Worm (Caenorhabditis elegans) whole organism, L2 larva: ENCODE results near the gene R03H10.7.
A peak's percentile ranks its signal among the peaks of the same experiment; 100 is the strongest.
"Not testable (repeated sequence)": the region's sequence is repeated elsewhere in the genome, so short reads cannot be mapped to it uniquely, and the experiment has no call there.

ENCODE experiments used
- C34F6.9 ChIP-seq: fragments of 150-350 bp; optimal IDR thresholded peaks from 2 replicates; lab custom pipeline; 2014; ENCODE audit warnings: missing biosample characterization, missing genetic modification characterization
- F13H6.1 ChIP-seq: sonication (generic microtip); optimal IDR thresholded peaks from 2 replicates; lab custom pipeline; 2016; ENCODE audit warnings: missing genetic modification characterization, missing compliant biosample characterization
- Y55F3AM.14 ChIP-seq: fragments of 200-800 bp; sonication (Bioruptor generic); optimal IDR thresholded peaks from 2 replicates; lab custom pipeline; 2018; ENCODE audit warnings: mild to moderate bottlenecking, missing genetic modification characterization, missing compliant biosample characterization
- ZK546.5 ChIP-seq: sonication (generic microtip); optimal IDR thresholded peaks from 2 replicates; lab custom pipeline; 2017; ENCODE audit warnings: missing biosample characterization, missing genetic modification characterization
- alr-1 ChIP-seq: fragments of 150-350 bp; optimal IDR thresholded peaks from 2 replicates; lab custom pipeline; 2014; ENCODE audit warnings: missing biosample characterization, missing genetic modification characterization
- aly-2 ChIP-seq: fragments of 150-350 bp; optimal IDR thresholded peaks from 2 replicates; lab custom pipeline; 2014; ENCODE audit warnings: missing biosample characterization, missing genetic modification characterization
- blmp-1 ChIP-seq: sonication (generic microtip); optimal IDR thresholded peaks from 2 replicates; lab custom pipeline; 2017; ENCODE audit warnings: missing genetic modification characterization, mild to moderate bottlenecking, missing compliant biosample characterization, antibody characterized with exemption, moderate library complexity; ENCODE audit not compliant: insufficient read depth
- ceh-16 ChIP-seq: fragments of 150-350 bp; optimal IDR thresholded peaks from 2 replicates; lab custom pipeline; 2014; ENCODE audit warnings: missing biosample characterization, missing genetic modification characterization
- ceh-82 ChIP-seq: fragments of 150-350 bp; optimal IDR thresholded peaks from 2 replicates; lab custom pipeline; 2014; ENCODE audit warnings: missing biosample characterization, missing genetic modification characterization
- crh-2 ChIP-seq: sonication (generic microtip); optimal IDR thresholded peaks from 2 replicates; lab custom pipeline; 2017; ENCODE audit warnings: missing biosample characterization, missing genetic modification characterization
- dmd-4 ChIP-seq: sonication (generic microtip); optimal IDR thresholded peaks from 2 replicates; lab custom pipeline; 2017; ENCODE audit warnings: missing biosample characterization, missing genetic modification characterization
- egl-27 ChIP-seq: sonication (generic microtip); optimal IDR thresholded peaks from 3 replicates; lab custom pipeline; 2017; ENCODE audit warnings: missing biosample characterization, missing genetic modification reagents, missing genetic modification characterization
- elt-1 ChIP-seq: fragments of 150-350 bp; optimal IDR thresholded peaks from 2 replicates; lab custom pipeline; 2014; ENCODE audit warnings: missing biosample characterization, missing genetic modification characterization
- fos-1 ChIP-seq: fragments of 150-350 bp; optimal IDR thresholded peaks from 2 replicates; lab custom pipeline; 2014; ENCODE audit warnings: missing biosample characterization, missing genetic modification characterization
- gmeb-1 ChIP-seq: fragments of 150-350 bp; optimal IDR thresholded peaks from 2 replicates; lab custom pipeline; 2014; ENCODE audit warnings: missing biosample characterization, missing genetic modification characterization
- lin-39 ChIP-seq: fragments of 150-350 bp; optimal IDR thresholded peaks from 2 replicates; lab custom pipeline; 2014; ENCODE audit warnings: missing biosample characterization, missing genetic modification reagents, missing genetic modification characterization
- lsy-2 ChIP-seq, 2 experiments: fragments of 150-350 bp in 1 of 2; sonication (generic microtip) in 1 of 2; optimal IDR thresholded peaks; 2 replicates each; lab custom pipeline; 2014 to 2017; ENCODE audit warnings: missing biosample characterization in 2 of 2, missing genetic modification characterization in 2 of 2
- mab-5 ChIP-seq: fragments of 150-350 bp; optimal IDR thresholded peaks from 2 replicates; lab custom pipeline; 2014; ENCODE audit warnings: missing biosample characterization, missing genetic modification characterization
- mbf-1 ChIP-seq: sonication (generic microtip); optimal IDR thresholded peaks from 2 replicates; lab custom pipeline; 2017; ENCODE audit warnings: missing biosample characterization, missing genetic modification characterization
- nhr-11 ChIP-seq: fragments of 150-350 bp; optimal IDR thresholded peaks from 2 replicates; lab custom pipeline; 2014; ENCODE audit warnings: missing biosample characterization, missing genetic modification characterization
- nhr-23 ChIP-seq: fragments of 150-350 bp; optimal IDR thresholded peaks from 2 replicates; lab custom pipeline; 2014; ENCODE audit warnings: missing biosample characterization, missing genetic modification reagents, missing genetic modification characterization
- nhr-237 ChIP-seq: fragments of 150-350 bp; optimal IDR thresholded peaks from 2 replicates; lab custom pipeline; 2014; ENCODE audit warnings: missing biosample characterization, missing genetic modification characterization
- nhr-25 ChIP-seq: fragments of 150-350 bp; sonication (generic microtip); optimal IDR thresholded peaks from 3 replicates; lab custom pipeline; 2014; ENCODE audit warnings: missing biosample characterization, missing genetic modification characterization
- nhr-77 ChIP-seq: fragments of 150-350 bp; optimal IDR thresholded peaks from 2 replicates; lab custom pipeline; 2014; ENCODE audit warnings: missing biosample characterization, missing genetic modification characterization
- peb-1 ChIP-seq: fragments of 150-350 bp; optimal IDR thresholded peaks from 2 replicates; lab custom pipeline; 2014; ENCODE audit warnings: missing biosample characterization, missing genetic modification characterization
- sem-4 ChIP-seq: fragments of 150-350 bp; optimal IDR thresholded peaks from 2 replicates; lab custom pipeline; 2014; ENCODE audit warnings: missing biosample characterization, missing genetic modification reagents, missing genetic modification characterization
- skn-1 ChIP-seq: sonication (generic microtip); optimal IDR thresholded peaks from 2 replicates; lab custom pipeline; 2017; ENCODE audit warnings: missing biosample characterization, missing genetic modification characterization
- sma-9 ChIP-seq, 2 experiments: fragments of 150-350 bp in 1 of 2; sonication (generic microtip) in 1 of 2; optimal IDR thresholded peaks; 2 replicates each; lab custom pipeline; 2014 to 2016; ENCODE audit warnings: missing genetic modification characterization in 2 of 2, mild to moderate bottlenecking in 1 of 2, missing biosample characterization in 1 of 2, missing compliant biosample characterization in 1 of 2, missing genetic modification reagents in 1 of 2, moderate library complexity in 1 of 2
- snpc-4 ChIP-seq: fragments of 150-350 bp; optimal IDR thresholded peaks from 2 replicates; lab custom pipeline; 2014; ENCODE audit warnings: missing biosample characterization, missing genetic modification characterization
- unc-39 ChIP-seq: fragments of 150-350 bp; optimal IDR thresholded peaks from 2 replicates; lab custom pipeline; 2014; ENCODE audit warnings: missing biosample characterization, missing genetic modification characterization
- unc-55 ChIP-seq: fragments of 150-350 bp; sonication (generic microtip); optimal IDR thresholded peaks from 3 replicates; lab custom pipeline; 2014; ENCODE audit warnings: missing biosample characterization, missing genetic modification reagents, missing genetic modification characterization
- ztf-1 ChIP-seq: fragments of 200-800 bp; sonication (Bioruptor generic); conservative IDR thresholded peaks from 2 replicates; pipeline ENCODE4 v1.3.6; 2022; ENCODE audit warnings: missing genetic modification characterization, missing compliant biosample characterization
- ztf-4 ChIP-seq: fragments of 150-350 bp; optimal IDR thresholded peaks from 2 replicates; lab custom pipeline; 2014; ENCODE audit warnings: missing biosample characterization, missing genetic modification characterization

R03H10.7 gene

DNA sequence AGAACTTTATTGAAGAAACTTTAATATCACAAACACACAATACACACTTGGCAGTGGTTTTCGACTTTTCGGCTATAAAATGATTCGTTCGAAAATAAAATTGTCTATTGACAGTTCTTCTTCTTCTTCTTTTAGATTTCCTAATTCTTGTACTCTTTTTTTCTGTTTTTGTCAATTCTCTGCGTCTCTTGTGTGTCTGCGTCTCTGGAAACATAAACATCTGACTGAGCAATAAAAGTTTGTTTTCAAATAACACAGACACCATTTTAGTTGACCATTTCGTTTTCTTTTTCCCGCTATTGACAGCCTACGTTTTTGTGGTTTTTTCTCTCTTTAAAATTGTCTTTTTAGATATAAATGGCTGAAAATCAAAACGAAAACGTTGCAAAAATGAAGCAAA, 1.2 kb upstream of the R03H10.7 start, which contains the start of gene R03H10.1:
R03H10.1 (plus strand) TSS at position 352 of the 400 bp plus-strand sequence.
- TF ChIP-seq mbf-1 (tag; lab: Kevin White, UChicago) (no peak), blmp-1 (tag; lab: Kevin White, UChicago) (no peak), sma-9 (GFP tag; optimal IDR thresholded peaks at IDR 0.05; lab: Kevin White, UChicago) (no peak), sma-9 (tag; optimal IDR thresholded peaks at IDR 0.05; lab: Kevin White, UChicago) (no peak), ceh-16 (tag; lab: Kevin White, UChicago) (no peak), Y55F3AM.14 (GFP tag; lab: Kevin White, UChicago) (no peak), lsy-2 (tag; optimal IDR thresholded peaks at IDR 0.05; lab: Kevin White, UChicago) (no peak), ZK546.5 (no peak), snpc-4 (tag; lab: Kevin White, UChicago) (no peak), egl-27 (tag; lab: Kevin White, UChicago) (no peak), aly-2 (tag; lab: Kevin White, UChicago) (no peak), peb-1 (tag; lab: Kevin White, UChicago) (no peak), skn-1 (tag; lab: Kevin White, UChicago) (no peak), crh-2 (tag; lab: Kevin White, UChicago) (no peak), fos-1 (no peak), gmeb-1 (tag; lab: Kevin White, UChicago) (no peak), sem-4 (no peak), nhr-237 (tag; lab: Kevin White, UChicago) (no peak), nhr-23 (no peak), unc-39 (tag; lab: Kevin White, UChicago) (no peak)

DNA sequence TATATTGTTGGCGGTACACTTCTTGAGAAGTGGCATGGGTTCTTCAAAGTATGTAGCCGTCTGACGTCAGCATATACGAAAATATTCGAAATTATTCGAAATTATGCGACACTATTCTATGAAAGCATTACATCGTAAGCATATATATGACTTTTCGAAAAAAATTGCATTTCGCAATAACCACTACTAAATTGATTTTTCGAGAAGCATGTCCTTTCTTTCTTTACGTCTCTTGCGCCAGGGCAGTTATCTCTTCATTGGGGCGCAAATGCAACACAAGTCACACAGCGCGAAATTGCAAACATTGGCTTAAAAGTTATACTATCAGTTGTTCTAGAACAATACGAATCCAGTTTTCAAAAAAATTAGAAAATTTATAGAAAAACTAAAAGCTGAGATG, 4.9 kb downstream of the R03H10.7 start:
- TF ChIP-seq alr-1 (tag; lab: Kevin White, UChicago) (no peak), snpc-4 (tag; lab: Kevin White, UChicago) (no peak), C34F6.9 (tag; lab: Kevin White, UChicago) (peak; percentile 38), lin-39 (tag; lab: Kevin White, UChicago) (no peak), dmd-4 (tag; lab: Kevin White, UChicago) (no peak), mbf-1 (tag; lab: Kevin White, UChicago) (no peak), skn-1 (tag; lab: Kevin White, UChicago) (no peak), nhr-11 (tag; lab: Kevin White, UChicago) (no peak), peb-1 (tag; lab: Kevin White, UChicago) (no peak), unc-39 (tag; lab: Kevin White, UChicago) (no peak), nhr-23 (no peak), F13H6.1 (tag; lab: Kevin White, UChicago) (no peak), unc-55 (GFP tag; lab: Kevin White, UChicago) (peak; percentile 34), nhr-77 (tag; lab: Kevin White, UChicago) (no peak), ztf-4 (tag; lab: Kevin White, UChicago) (no peak), elt-1 (tag; lab: Kevin White, UChicago) (no peak)

DNA sequence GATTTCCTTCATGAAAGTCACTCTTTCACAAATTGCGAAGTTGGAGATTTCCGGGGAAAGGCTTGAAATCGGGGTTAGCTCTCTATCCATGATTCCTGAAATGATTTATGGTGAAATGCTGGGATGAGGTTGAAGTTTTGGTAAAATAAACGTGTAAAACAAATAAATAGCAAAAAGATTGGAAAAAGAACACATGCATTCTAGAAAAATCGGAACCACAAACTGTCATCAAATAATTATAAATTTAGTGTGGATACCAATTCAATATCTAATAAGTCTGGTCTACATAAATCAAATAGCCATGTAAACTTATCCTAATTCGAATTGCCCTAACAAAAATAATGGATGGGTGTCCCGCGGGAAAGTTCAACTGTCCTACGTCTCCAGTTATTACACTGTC, 5.3 kb downstream of the R03H10.7 start, which contains the start of gene R03H10.6:
R03H10.6 (minus strand) TSS at position 101 of the 400 bp plus-strand sequence.
- TF ChIP-seq ztf-1 (GFP tag; lab: Robert Waterston, UW) = no peak
- TF ChIP-seq peb-1 (tag; lab: Kevin White, UChicago) = no peak

DNA sequence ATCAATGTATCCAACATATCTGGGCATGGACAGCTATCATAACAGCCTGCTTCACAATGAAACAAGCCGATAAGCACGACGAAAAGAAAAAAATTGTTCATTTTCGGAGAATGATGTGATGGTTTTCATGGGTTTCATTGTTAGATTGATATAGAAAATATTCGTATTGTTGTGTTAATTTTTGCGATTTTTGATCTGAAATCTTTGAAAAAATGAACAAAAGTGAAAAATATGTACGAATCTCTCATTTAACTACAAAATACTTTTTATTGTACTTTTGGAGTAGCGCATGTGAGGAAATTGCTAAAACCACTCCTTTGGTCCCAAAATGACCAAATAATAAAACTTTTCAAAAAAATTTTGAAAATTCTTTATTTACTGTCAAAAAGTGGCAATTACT, 8.2 kb downstream of the R03H10.7 start, which contains the start of gene R03H10.5:
R03H10.5 (minus strand) TSS at position 101 of the 400 bp plus-strand sequence.
- TF ChIP-seq elt-1 (tag; lab: Kevin White, UChicago) = no peak
- TF ChIP-seq ZK546.5 = no peak
- no peak for TF ChIP-seq ztf-4 (tag; lab: Kevin White, UChicago)
- TF ChIP-seq F13H6.1 (tag; lab: Kevin White, UChicago) = no peak
- TF ChIP-seq mab-5 (tag; lab: Kevin White, UChicago) = no peak
- no peak for TF ChIP-seq nhr-25 (tag; lab: Kevin White, UChicago)
- TF ChIP-seq ceh-82 (tag; lab: Kevin White, UChicago) = no peak
- TF ChIP-seq crh-2 (tag; lab: Kevin White, UChicago) = no peak
- no peak for TF ChIP-seq lsy-2 (tag; optimal IDR thresholded peaks at IDR 0.05; lab: Kevin White, UChicago)
- TF ChIP-seq dmd-4 (tag; lab: Kevin White, UChicago) = no peak
- TF ChIP-seq blmp-1 (tag; lab: Kevin White, UChicago) = no peak

DNA sequence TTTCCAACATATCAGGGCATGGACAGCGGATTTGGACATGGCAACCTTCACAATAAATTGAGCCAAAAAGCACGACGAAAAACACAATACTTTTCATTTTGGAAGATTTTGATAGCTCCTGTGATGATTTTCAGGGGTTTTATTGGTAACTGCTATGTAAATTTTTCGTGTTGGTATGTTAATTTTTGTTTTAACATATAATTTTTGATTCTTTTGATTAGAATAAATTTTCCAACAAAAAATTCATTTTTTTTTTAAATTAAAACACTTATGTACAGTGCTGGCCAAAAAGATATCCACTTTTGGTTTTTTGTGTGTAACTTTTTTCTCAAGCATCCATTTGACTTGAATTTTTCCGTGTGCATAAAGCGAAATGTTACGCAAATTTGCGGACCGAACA, 10.3 kb downstream of the R03H10.7 start, which contains the start of gene R03H10.4:
R03H10.4 (minus strand) TSS at position 101 of the 400 bp plus-strand sequence.
- TF ChIP-seq alr-1, nhr-77, mab-5 (tag; lab: Kevin White, UChicago): not testable (repeated sequence)
